Worm (Caenorhabditis elegans): ENCODE data around the gene F53F1.2.

The F53F1.2 gene

ce11 chrV:13363415-13363814, 43.2 kb upstream of the F53F1.2 start, which contains the start of gene srg-46:
Gene srg-46 (plus strand): TSS chrV:13363715.
- TF ChIP-seq rpc-1 (optimal IDR thresholded peaks at IDR 0.05) (no peak), rpc-1 (tag; optimal IDR thresholded peaks at IDR 0.05) (no peak), F49E8.2 (tag; optimal IDR thresholded peaks at IDR 0.05; ENCODE audit: insufficient read depth) (no peak), ztf-18 (tag; optimal IDR thresholded peaks at IDR 0.05) (no peak), hmg-1.2 (GFP tag; IDR thresholded peaks at IDR 0.05) (no peak)

ce11 chrV:13364227-13364626, 42.4 kb upstream of the F53F1.2 start:
- TF ChIP-seq let-607 (tag; optimal IDR thresholded peaks at IDR 0.05) (no peak), lir-1 (GFP tag; conservative IDR thresholded peaks at IDR 0.05) (no peak), F33H1.4 (GFP tag; IDR thresholded peaks at IDR 0.05) (no peak), ceh-27 (GFP tag; optimal IDR thresholded peaks at IDR 0.05) (no peak), ccch-3 (GFP tag; optimal IDR thresholded peaks at IDR 0.05) (no peak), gei-17 (GFP tag; optimal IDR thresholded peaks at IDR 0.05) (no peak), dox-1 (GFP tag; IDR thresholded peaks at IDR 0.05) (no peak), sptf-2 (GFP tag; optimal IDR thresholded peaks at IDR 0.05) (no peak), ztf-3 (GFP tag; optimal IDR thresholded peaks at IDR 0.05) (no peak), attf-6 (GFP tag; IDR thresholded peaks at IDR 0.05) (no peak), lin-26 (GFP tag; IDR thresholded peaks at IDR 0.05) (no peak), C17E4.6 (GFP tag; IDR thresholded peaks at IDR 0.05) (no peak), F22D6.2 (tag; optimal IDR thresholded peaks at IDR 0.05) (no peak), F57C9.4 (tag; optimal IDR thresholded peaks at IDR 0.05) (no peak), B0261.1 (tag; optimal IDR thresholded peaks at IDR 0.05) (no peak)

- TF ChIP-seq ztf-6 (GFP tag; IDR thresholded peaks at IDR 0.05) (no peak), tbp1 (GFP tag; optimal IDR thresholded peaks at IDR 0.05) (no peak), B0035.1 (tag; optimal IDR thresholded peaks at IDR 0.05) (no peak), ceh-27 (GFP tag; optimal IDR thresholded peaks at IDR 0.05) (no peak), ZK185.1 (tag; optimal IDR thresholded peaks at IDR 0.05; ENCODE audit: poor library complexity, severe bottlenecking) (no peak), dpl-1 (GFP tag; optimal IDR thresholded peaks at IDR 0.05) (no peak), B0261.1 (tag; optimal IDR thresholded peaks at IDR 0.05) (no peak), sptf-2 (GFP tag; optimal IDR thresholded peaks at IDR 0.05) (no peak), mcd-1 (GFP tag; IDR thresholded peaks at IDR 0.05) (no peak), C17E4.6 (GFP tag; IDR thresholded peaks at IDR 0.05) (no peak), tlf-1 (GFP tag; optimal IDR thresholded peaks at IDR 0.05) (no peak), F49E8.2 (tag; optimal IDR thresholded peaks at IDR 0.05; ENCODE audit: insufficient read depth) (no peak), bed-1 (GFP tag; IDR thresholded peaks at IDR 0.05) (no peak), nhr-90 (tag; optimal IDR thresholded peaks at IDR 0.05) (no peak), Y95B8A.8 (GFP tag; IDR thresholded peaks at IDR 0.05) (no peak), ccch-3 (GFP tag; optimal IDR thresholded peaks at IDR 0.05) (no peak), F37B4.10 (GFP tag; IDR thresholded peaks at IDR 0.05) (no peak), ceh-58 (GFP tag; IDR thresholded peaks at IDR 0.05) (no peak), athp-1 (tag; optimal IDR thresholded peaks at IDR 0.05) (no peak), nfya-2 (GFP tag; IDR thresholded peaks at IDR 0.05) (no peak)
Measured at ce11 chrV:13366488-13366887, 40.1 kb upstream of the F53F1.2 start.

ce11 chrV:13367024-13367423, 39.6 kb upstream of the F53F1.2 start, which contains the start of gene srx-125:
Gene srx-125 (plus strand): TSS chrV:13367324.
- TF ChIP-seq D2030.7 (GFP tag; IDR thresholded peaks at IDR 0.05) (no peak), lag-1 (GFP tag; IDR thresholded peaks at IDR 0.05) (no peak), lsy-27 (tag; optimal IDR thresholded peaks at IDR 0.05; ENCODE audit: borderline replicate concordance, insufficient read depth) (no peak)
